Fruit fly (Drosophila melanogaster) whole organism, adult: Measurements from ENCODE around the gene betaGlu.

Experiments used
- CG11617 ChIP-seq: fragments of 200-800 bp; sonication (Bioruptor generic); optimal IDR thresholded peaks from 2 replicates; lab custom pipeline; 2017; ENCODE audit warnings: mild to moderate bottlenecking, missing biosample characterization, missing genetic modification reagents, missing genetic modification characterization
- CG12768 ChIP-seq: fragments of 200-800 bp; sonication (Bioruptor generic); optimal IDR thresholded peaks from 2 replicates; lab custom pipeline; 2017; ENCODE audit warnings: missing biosample characterization, missing genetic modification characterization, mild to moderate bottlenecking, moderate library complexity, missing genetic modification reagents
- CG1620 ChIP-seq: fragments of 200-800 bp; sonication (Bioruptor generic); optimal IDR thresholded peaks from 2 replicates; lab custom pipeline; 2016; ENCODE audit warnings: missing biosample characterization, missing genetic modification characterization
- CG33017 ChIP-seq: fragments of 200-800 bp; sonication (Bioruptor generic); optimal IDR thresholded peaks from 2 replicates; lab custom pipeline; 2018; ENCODE audit warnings: missing biosample characterization, mild to moderate bottlenecking, missing genetic modification characterization, moderate library complexity
- CG5204 ChIP-seq: fragments of 200-800 bp; sonication (Bioruptor generic); optimal IDR thresholded peaks from 2 replicates; lab custom pipeline; 2016; ENCODE audit warnings: missing biosample characterization, missing genetic modification characterization
- CG7045 ChIP-seq: fragments of 200-800 bp; sonication (Bioruptor generic); optimal IDR thresholded peaks from 2 replicates; lab custom pipeline; 2017; ENCODE audit warnings: missing biosample characterization, mild to moderate bottlenecking, missing genetic modification characterization
- CG7101 ChIP-seq: fragments of 200-800 bp; sonication (Bioruptor generic); optimal IDR thresholded peaks from 2 replicates; lab custom pipeline; 2018; ENCODE audit warnings: missing biosample characterization, mild to moderate bottlenecking, missing genetic modification characterization, moderate library complexity
- Hr96 ChIP-seq: fragments of 200-800 bp; sonication (Bioruptor generic); optimal IDR thresholded peaks from 2 replicates; lab custom pipeline; 2016; ENCODE audit warnings: missing biosample characterization, missing genetic modification characterization
- cic ChIP-seq: fragments of 200-800 bp; sonication (Bioruptor generic); optimal IDR thresholded peaks from 2 replicates; lab custom pipeline; 2017; ENCODE audit warnings: missing biosample characterization, mild to moderate bottlenecking, missing genetic modification characterization, moderate library complexity
- kay ChIP-seq: fragments of 200-800 bp; sonication (Bioruptor generic); peaks from one replicate; lab custom pipeline; 2016; ENCODE audit warnings: missing biosample characterization, missing genetic modification characterization, borderline replicate concordance
- ovo ChIP-seq: fragments of 200-800 bp; sonication (Bioruptor generic); optimal IDR thresholded peaks from 2 replicates; lab custom pipeline; 2016; ENCODE audit warnings: missing biosample characterization, missing genetic modification characterization
- pad ChIP-seq: fragments of 200-800 bp; sonication (Bioruptor generic); optimal IDR thresholded peaks from 3 replicates; lab custom pipeline; 2017; ENCODE audit warnings: missing biosample characterization, missing genetic modification characterization, mild to moderate bottlenecking, moderate library complexity, missing genetic modification reagents
- tj ChIP-seq: fragments of 200-800 bp; sonication (Bioruptor generic); optimal IDR thresholded peaks from 3 replicates; lab custom pipeline; 2017; ENCODE audit warnings: missing biosample characterization, mild to moderate bottlenecking, missing genetic modification characterization, moderate library complexity

DNA sequence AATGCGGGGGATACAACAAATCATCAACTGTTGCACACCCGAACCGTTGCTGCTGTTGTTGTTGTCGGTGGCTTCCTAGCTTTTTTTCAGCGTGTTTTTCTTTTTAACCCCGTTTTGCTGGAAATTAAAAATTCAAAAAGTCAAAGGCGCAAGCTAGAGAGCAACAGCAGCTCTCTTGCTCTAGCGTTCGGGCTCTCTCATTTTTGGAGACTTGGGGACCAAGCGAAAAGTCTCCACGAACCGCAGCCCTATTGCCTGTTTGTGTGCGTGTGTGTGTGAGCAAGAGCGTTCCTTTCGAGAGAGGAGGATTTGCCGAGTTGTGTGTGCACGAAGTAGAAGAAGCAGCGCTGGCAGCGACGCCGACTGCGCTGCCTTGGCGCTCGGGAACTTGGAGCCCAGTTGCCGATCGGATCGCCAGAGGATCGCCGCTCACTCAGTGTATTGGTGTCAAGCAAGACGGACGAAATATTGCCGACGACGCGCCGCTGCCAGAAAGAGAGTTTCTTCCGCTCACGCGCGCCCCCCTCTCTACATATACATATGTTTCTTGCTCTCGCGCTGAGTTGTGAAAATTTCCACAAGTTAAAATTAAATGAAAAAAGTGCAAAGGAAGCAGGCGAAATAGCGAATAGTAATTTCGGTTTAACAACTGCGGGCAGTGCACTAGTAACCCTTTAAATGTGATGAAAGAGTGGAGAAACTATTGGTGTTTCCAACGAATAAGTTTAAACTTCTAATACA is 46.9 kb downstream of the betaGlu start:
- no peak for TF ChIP-seq CG1620 (GFP tag; lab: Kevin White, UChicago)
- TF ChIP-seq CG33017 (tag; lab: Kevin White, UChicago): no peak
- no peak for TF ChIP-seq CG11617 (GFP tag; lab: Kevin White, UChicago)
- TF ChIP-seq kay (GFP tag; lab: Kevin White, UChicago): no peak
- peak; percentile 73 for TF ChIP-seq tj
- TF ChIP-seq cic (GFP tag; lab: Kevin White, UChicago): no peak
- TF ChIP-seq CG12768 (GFP tag; lab: Kevin White, UChicago): no peak
- TF ChIP-seq CG7101 (tag; lab: Kevin White, UChicago): no peak
- TF ChIP-seq pad (GFP tag; lab: Kevin White, UChicago): peak; percentile 36
- no peak for TF ChIP-seq CG7045
- no peak for TF ChIP-seq Hr96
- no peak for TF ChIP-seq CG5204 (GFP tag; lab: Kevin White, UChicago)
- no peak for TF ChIP-seq ovo (GFP tag; lab: Kevin White, UChicago)
